Fruit fly (Drosophila melanogaster) whole organism, embryonic: ENCODE results near the gene mRpL12.
A peak's percentile ranks its signal among the peaks of the same experiment; 100 is the strongest.

ENCODE experiments used
- ATbp ChIP-seq: fragments of 200-800 bp; sonication (Bioruptor generic); optimal IDR thresholded peaks from 2 replicates; lab custom pipeline; 2017; ENCODE audit warnings: missing biosample characterization, mild to moderate bottlenecking, missing genetic modification characterization, missing genetic modification reagents
- CG10274 ChIP-seq: fragments of 200-800 bp; sonication (Bioruptor generic); optimal IDR thresholded peaks from 3 replicates; lab custom pipeline; 2017; ENCODE audit warnings: missing biosample characterization, mild to moderate bottlenecking, missing genetic modification characterization
- CG11456 ChIP-seq: fragments of 200-800 bp; sonication (Bioruptor generic); IDR thresholded peaks from 3 replicates; pipeline ENCODE4 v1.3.6; 2022; ENCODE audit warnings: missing biosample characterization, missing genetic modification characterization
- CG12391 ChIP-seq: fragments of 200-800 bp; sonication (Bioruptor generic); optimal IDR thresholded peaks from 3 replicates; lab custom pipeline; 2018; ENCODE audit warnings: missing biosample characterization, mild to moderate bottlenecking, missing genetic modification characterization, moderate library complexity
- CG12659 ChIP-seq: fragments of 200-800 bp; sonication (Bioruptor generic); optimal IDR thresholded peaks from 3 replicates; lab custom pipeline; 2017; ENCODE audit warnings: mild to moderate bottlenecking, missing biosample characterization, missing genetic modification reagents, missing genetic modification characterization
- CG13287 ChIP-seq: fragments of 200-800 bp; sonication (Bioruptor generic); IDR thresholded peaks from 2 replicates; pipeline ENCODE4 v1.3.6; 2022; ENCODE audit warnings: missing biosample characterization, missing genetic modification characterization; ENCODE audit not compliant: partially characterized antibody
- CG15479 ChIP-seq: fragments of 200-800 bp; sonication (Bioruptor generic); optimal IDR thresholded peaks from 3 replicates; lab custom pipeline; 2019; ENCODE audit warnings: missing biosample characterization, mild to moderate bottlenecking, missing genetic modification characterization, moderate library complexity
- CG15696 ChIP-seq: fragments of 200-800 bp; sonication (Bioruptor generic); optimal IDR thresholded peaks from 2 replicates; lab custom pipeline; 2019; ENCODE audit warnings: missing biosample characterization, mild to moderate bottlenecking, missing genetic modification characterization, moderate library complexity
- CG33557 ChIP-seq: fragments of 200-800 bp; sonication (Bioruptor generic); optimal IDR thresholded peaks from 2 replicates; lab custom pipeline; 2019; ENCODE audit warnings: missing biosample characterization, mild to moderate bottlenecking, missing genetic modification characterization, moderate library complexity
- CG5953 ChIP-seq: fragments of 200-800 bp; sonication (Bioruptor generic); IDR thresholded peaks from 2 replicates; pipeline ENCODE4 v1.3.6; 2022; ENCODE audit warnings: missing biosample characterization, missing genetic modification characterization
- CG6813 ChIP-seq: fragments of 200-800 bp; sonication (Bioruptor generic); optimal IDR thresholded peaks from 2 replicates; lab custom pipeline; 2017; ENCODE audit warnings: missing biosample characterization, missing genetic modification characterization, mild to moderate bottlenecking, moderate library complexity, missing genetic modification reagents
- CG7963 ChIP-seq: fragments of 200-800 bp; sonication (Bioruptor generic); IDR thresholded peaks from 3 replicates; pipeline ENCODE4 v1.3.6; 2022; ENCODE audit warnings: missing biosample characterization, missing genetic modification characterization; ENCODE audit not compliant: partially characterized antibody
- CG8359 ChIP-seq: fragments of 200-800 bp; sonication (Bioruptor generic); optimal IDR thresholded peaks from 2 replicates; lab custom pipeline; 2017; ENCODE audit warnings: missing biosample characterization, mild to moderate bottlenecking, missing genetic modification characterization, borderline replicate concordance
- CG9727 ChIP-seq: fragments of 200-800 bp; sonication (Bioruptor generic); optimal IDR thresholded peaks from 3 replicates; lab custom pipeline; 2017; ENCODE audit warnings: missing biosample characterization, mild to moderate bottlenecking, missing genetic modification characterization
- CG9817 ChIP-seq: fragments of 200-800 bp; sonication (Bioruptor generic); optimal IDR thresholded peaks from 2 replicates; lab custom pipeline; 2018; ENCODE audit warnings: missing biosample characterization, mild to moderate bottlenecking, missing genetic modification characterization, moderate library complexity
- CHES-1-like ChIP-seq: fragments of 200-800 bp; sonication (Bioruptor generic); optimal IDR thresholded peaks from 2 replicates; lab custom pipeline; 2016; ENCODE audit warnings: missing biosample characterization, missing genetic modification characterization
- CkIIα-i1 ChIP-seq: fragments of 200-800 bp; sonication (Bioruptor generic); IDR thresholded peaks from 2 replicates; pipeline ENCODE4 v1.3.6; 2022; ENCODE audit warnings: missing biosample characterization, missing genetic modification characterization
- D19A ChIP-seq: fragments of 200-800 bp; optimal IDR thresholded peaks from 3 replicates; lab custom pipeline; 2019; ENCODE audit warnings: missing biosample characterization, mild to moderate bottlenecking, missing genetic modification characterization, moderate library complexity
- Dip2 ChIP-seq: fragments of 200-800 bp; sonication (Bioruptor generic); IDR thresholded peaks from 2 replicates; pipeline ENCODE4 v1.3.6; 2022; ENCODE audit warnings: missing biosample characterization, missing genetic modification characterization
- Doc3 ChIP-seq: fragments of 200-800 bp; sonication (Bioruptor generic); IDR thresholded peaks from 3 replicates; pipeline ENCODE4 v1.3.6; 2022; ENCODE audit warnings: missing biosample characterization, missing genetic modification characterization; ENCODE audit not compliant: partially characterized antibody
- Eip74EF ChIP-seq, 2 experiments: fragments of 200-800 bp in 1 of 2; fragments of >200 bp in 1 of 2; sonication (Bioruptor generic) in 1 of 2; optimal IDR thresholded peaks; 2 replicates each; lab custom pipeline; 2017 to 2019; ENCODE audit warnings: missing biosample characterization in 2 of 2, missing genetic modification characterization in 2 of 2, mild to moderate bottlenecking in 1 of 2, moderate library complexity in 1 of 2
- HLHmδ ChIP-seq: fragments of 200-800 bp; sonication (Bioruptor generic); optimal IDR thresholded peaks from 2 replicates; lab custom pipeline; 2018; ENCODE audit warnings: missing biosample characterization, mild to moderate bottlenecking, missing genetic modification characterization, moderate library complexity
- Opbp ChIP-seq: fragments of 200-800 bp; sonication (Bioruptor generic); IDR thresholded peaks from 3 replicates; pipeline ENCODE4 v1.3.6; 2022; ENCODE audit warnings: missing biosample characterization, missing genetic modification characterization; ENCODE audit not compliant: partially characterized antibody
- Stat92E ChIP-seq, 3 experiments: fragments of >200 bp in 2 of 3; fragments of 200-800 bp in 1 of 3; sonication (Bioruptor generic) in 1 of 3; optimal IDR thresholded peaks; 2 replicates each; lab custom pipeline; 2017 to 2019; ENCODE audit warnings: missing biosample characterization in 3 of 3, missing genetic modification characterization in 3 of 3, mild to moderate bottlenecking in 1 of 3, moderate library complexity in 1 of 3
- Usf ChIP-seq: fragments of 200-800 bp; sonication (Bioruptor generic); optimal IDR thresholded peaks from 2 replicates; lab custom pipeline; 2017; ENCODE audit warnings: missing genotype, missing biosample characterization, missing genetic modification characterization
- cad ChIP-seq: fragments of >200 bp; optimal IDR thresholded peaks from 2 replicates; lab custom pipeline; 2017; ENCODE audit warnings: missing biosample characterization, missing genetic modification characterization
- cato ChIP-seq: fragments of 200-800 bp; sonication (Bioruptor generic); optimal IDR thresholded peaks from 2 replicates; lab custom pipeline; 2016; ENCODE audit warnings: missing biosample characterization, missing genetic modification characterization, borderline replicate concordance
- chinmo ChIP-seq: fragments of 200-800 bp; sonication (Bioruptor generic); IDR thresholded peaks from 4 replicates; pipeline ENCODE4 v1.3.6; 2022; ENCODE audit warnings: missing biosample characterization, missing genetic modification characterization; ENCODE audit not compliant: partially characterized antibody
- chm ChIP-seq: fragments of 200-800 bp; sonication (Bioruptor generic); IDR thresholded peaks from 2 replicates; pipeline ENCODE4 v1.3.6; 2022; ENCODE audit warnings: missing biosample characterization, missing genetic modification characterization
- dati ChIP-seq: fragments of 200-800 bp; sonication (Bioruptor generic); IDR thresholded peaks from 2 replicates; pipeline ENCODE4 v1.3.6; 2022; ENCODE audit warnings: missing biosample characterization, missing genetic modification characterization
- dpn ChIP-seq, 2 experiments: fragments of 200-800 bp; sonication (Bioruptor generic); optimal IDR thresholded peaks; 3 replicates each; lab custom pipeline; 2016; ENCODE audit warnings: missing biosample characterization in 2 of 2, missing genetic modification characterization in 2 of 2
- emc ChIP-seq: fragments of 200-800 bp; sonication (Bioruptor generic); optimal IDR thresholded peaks from 2 replicates; lab custom pipeline; 2016; ENCODE audit warnings: missing biosample characterization, missing genetic modification characterization
- eyg ChIP-seq: fragments of 200-800 bp; sonication (Bioruptor generic); optimal IDR thresholded peaks from 3 replicates; lab custom pipeline; 2016; ENCODE audit warnings: missing biosample characterization, missing genetic modification characterization
- fd3F ChIP-seq: fragments of 200-800 bp; sonication (Bioruptor generic); optimal IDR thresholded peaks from 2 replicates; lab custom pipeline; 2018; ENCODE audit warnings: missing biosample characterization, mild to moderate bottlenecking, missing genetic modification characterization, moderate library complexity
- ftz-f1 ChIP-seq: fragments of 200-800 bp; sonication (Bioruptor generic); optimal IDR thresholded peaks from 2 replicates; lab custom pipeline; 2016; ENCODE audit warnings: missing biosample characterization, missing genetic modification characterization
- gfzf ChIP-seq: fragments of 200-800 bp; sonication (Bioruptor generic); optimal IDR thresholded peaks from 2 replicates; lab custom pipeline; 2016; ENCODE audit warnings: missing biosample characterization, mild to moderate bottlenecking, missing genetic modification characterization, moderate library complexity
- inv ChIP-seq: fragments of 200-800 bp; sonication (Bioruptor generic); IDR thresholded peaks from 2 replicates; pipeline ENCODE4 v1.3.6; 2022; ENCODE audit warnings: missing biosample characterization, missing genetic modification characterization; ENCODE audit not compliant: partially characterized antibody
- jumu ChIP-seq: fragments of 200-800 bp; sonication (Bioruptor generic); optimal IDR thresholded peaks from 3 replicates; lab custom pipeline; 2016; ENCODE audit warnings: missing biosample characterization, missing genetic modification characterization
- ken ChIP-seq: fragments of 200-800 bp; sonication (Bioruptor generic); IDR thresholded peaks from 3 replicates; pipeline ENCODE4 v1.3.6; 2022; ENCODE audit warnings: missing biosample characterization, missing genetic modification characterization
- nau ChIP-seq: fragments of 200-800 bp; sonication (Bioruptor generic); optimal IDR thresholded peaks from 3 replicates; lab custom pipeline; 2017; ENCODE audit warnings: missing biosample characterization, mild to moderate bottlenecking, missing genetic modification characterization, missing genetic modification reagents
- pan ChIP-seq, 4 experiments: fragments of >200 bp in 3 of 4; fragments of 200-800 bp in 1 of 4; sonication (Bioruptor generic) in 1 of 4; optimal IDR thresholded peaks in 3 of 4; IDR thresholded peaks in 1 of 4; 2 replicates each; pipeline versions ENCODE4 v1.3.6 to Lab custom; 2017 to 2022; ENCODE audit warnings: missing biosample characterization in 2 of 4, missing genetic modification characterization in 2 of 4, mixed read lengths in 1 of 4
- slp2 ChIP-seq: fragments of 200-800 bp; sonication (Bioruptor generic); optimal IDR thresholded peaks from 2 replicates; lab custom pipeline; 2016; ENCODE audit warnings: missing biosample characterization, missing genetic modification characterization
- sna ChIP-seq: fragments of 200-800 bp; sonication (Bioruptor generic); IDR thresholded peaks from 2 replicates; pipeline ENCODE4 v1.3.6; 2022; ENCODE audit warnings: missing biosample characterization, missing genetic modification characterization; ENCODE audit not compliant: partially characterized antibody
- sqz ChIP-seq: fragments of 200-800 bp; sonication (Bioruptor generic); optimal IDR thresholded peaks from 3 replicates; lab custom pipeline; 2018; ENCODE audit warnings: missing biosample characterization, mild to moderate bottlenecking, missing genetic modification characterization
- sr ChIP-seq: fragments of 200-800 bp; sonication (Bioruptor generic); IDR thresholded peaks from 3 replicates; pipeline ENCODE4 v1.3.6; 2022; ENCODE audit warnings: missing biosample characterization, missing genetic modification characterization
- stc ChIP-seq: fragments of 200-800 bp; sonication (Bioruptor generic); IDR thresholded peaks from 2 replicates; pipeline ENCODE4 v1.3.6; 2022; ENCODE audit warnings: missing biosample characterization, missing genetic modification characterization
- tup ChIP-seq: fragments of 200-800 bp; sonication (Bioruptor generic); optimal IDR thresholded peaks from 2 replicates; lab custom pipeline; 2016; ENCODE audit warnings: missing biosample characterization, mild to moderate bottlenecking, missing genetic modification characterization, moderate library complexity
- wor ChIP-seq: fragments of 200-800 bp; sonication (Bioruptor generic); IDR thresholded peaks from 2 replicates; pipeline ENCODE4 v1.3.6; 2022; ENCODE audit warnings: missing biosample characterization, missing genetic modification characterization

mRpL12 gene

DNA sequence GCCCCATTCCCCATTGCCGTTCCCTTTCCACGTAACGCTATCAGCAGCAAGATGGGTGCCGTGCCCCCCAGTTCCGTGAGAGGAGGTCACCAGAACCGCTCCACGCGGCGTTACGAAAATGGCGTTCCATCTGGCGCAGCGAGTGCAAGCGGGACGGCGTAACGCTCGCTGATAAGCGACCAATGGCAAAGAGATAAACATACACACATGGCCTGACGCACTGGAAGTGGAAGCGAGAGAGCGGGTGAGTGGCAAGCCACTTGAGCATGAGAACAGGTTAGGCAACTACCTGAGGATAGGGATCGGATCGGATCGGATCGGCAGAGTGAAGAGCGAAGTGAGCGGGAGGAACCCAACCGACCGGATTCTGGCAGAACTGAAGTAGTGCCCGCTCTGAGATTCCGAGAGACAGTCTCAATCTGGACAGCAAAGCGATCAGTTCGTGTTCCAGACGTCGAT is 48.2 kb downstream of the mRpL12 start, which contains the start of gene Doc3 (continued):
- TF ChIP-seq dati (GFP tag; lab: Robert Waterston, UW) = no peak
- peak; percentile 88; the same call in 2 of the 4 replicates for TF ChIP-seq chinmo (GFP tag; lab: Robert Waterston, UW)
- no peak for TF ChIP-seq inv (GFP tag; lab: Robert Waterston, UW)
- TF ChIP-seq cad = no peak
- TF ChIP-seq CG33557 = no peak
- no peak for TF ChIP-seq Opbp (GFP tag; lab: Robert Waterston, UW)
- TF ChIP-seq fd3F (GFP tag; lab: Kevin White, UChicago) = no peak
- no peak for TF ChIP-seq CG7963 (GFP tag; lab: Robert Waterston, UW)
- TF ChIP-seq Stat92E (GFP tag; optimal IDR thresholded peaks at IDR 0.05; lab: Kevin White, UChicago) = peak in 1 of 3 experiments; percentile 97
- TF ChIP-seq CkIIα-i1 (GFP tag; lab: Robert Waterston, UW) = no peak
- no peak for TF ChIP-seq CG10274 (GFP tag; lab: Kevin White, UChicago)
- no peak for TF ChIP-seq sqz
- TF ChIP-seq sna = no peak
- TF ChIP-seq tup (GFP tag; lab: Kevin White, UChicago) = no peak
- TF ChIP-seq emc (GFP tag; lab: Kevin White, UChicago) = no peak
- TF ChIP-seq CG13287 (GFP tag; lab: Robert Waterston, UW) = peak; percentile 37; the same call in 1 of the 2 replicates
- TF ChIP-seq CG9817 (tag; lab: Kevin White, UChicago) = no peak
- no peak for TF ChIP-seq CG11456 (GFP tag; lab: Robert Waterston, UW)
- TF ChIP-seq D19A = no peak
- TF ChIP-seq CG15479 (GFP tag; lab: Kevin White, UChicago) = peak; percentile 92
- TF ChIP-seq CHES-1-like = no peak
- TF ChIP-seq chm (GFP tag; lab: Robert Waterston, UW) = no peak
- peak; percentile 65; the same call in 1 of the 3 replicates for TF ChIP-seq sr (GFP tag; lab: Robert Waterston, UW)
- no peak for TF ChIP-seq CG6813
- peak; percentile 85 for TF ChIP-seq ftz-f1
- no peak for TF ChIP-seq Doc3 (GFP tag; lab: Robert Waterston, UW)
- TF ChIP-seq CG5953 (GFP tag; lab: Robert Waterston, UW) = no peak
- TF ChIP-seq Dip2 = no peak
- no peak for TF ChIP-seq CG12391
- TF ChIP-seq HLHmδ (GFP tag; lab: Kevin White, UChicago) = peak; percentile 38
- no peak for TF ChIP-seq ken (GFP tag; lab: Robert Waterston, UW)
- no peak for TF ChIP-seq nau (GFP tag; lab: Kevin White, UChicago)
- TF ChIP-seq CG12659 (GFP tag; lab: Kevin White, UChicago) = no peak
- no peak for TF ChIP-seq stc (GFP tag; lab: Robert Waterston, UW)
- no peak for TF ChIP-seq CG15696
- TF ChIP-seq CG8359 (GFP tag; lab: Kevin White, UChicago) = no peak
- TF ChIP-seq pan (optimal IDR thresholded peaks at IDR 0.05; lab: Kevin White, UChicago) = no peak
- no peak for TF ChIP-seq pan (GFP tag; optimal IDR thresholded peaks at IDR 0.05 in 1 of 2, IDR thresholded peaks at IDR 0.05 in 1 of 2)
- no peak for TF ChIP-seq Usf
- TF ChIP-seq cato (GFP tag; lab: Kevin White, UChicago) = no peak
- TF ChIP-seq jumu (GFP tag; lab: Kevin White, UChicago) = no peak
- no peak for TF ChIP-seq wor (GFP tag; lab: Robert Waterston, UW)
- no peak for TF ChIP-seq Eip74EF (GFP tag; optimal IDR thresholded peaks at IDR 0.05; lab: Kevin White, UChicago)
- TF ChIP-seq gfzf (GFP tag; lab: Kevin White, UChicago) = no peak
- no peak for TF ChIP-seq eyg
- no peak for TF ChIP-seq slp2 (GFP tag; lab: Kevin White, UChicago)
- TF ChIP-seq dpn (GFP tag; optimal IDR thresholded peaks at IDR 0.05; lab: Kevin White, UChicago) = no peak
- TF ChIP-seq ATbp = no peak
- no peak for TF ChIP-seq CG9727 (GFP tag; lab: Kevin White, UChicago)
